Fruit fly (Drosophila melanogaster) whole organism, wandering third instar larva: Measurements from ENCODE around the gene GABPI.

Experiments
- CG32264 ChIP-seq: fragments of 200-800 bp; sonication (Bioruptor generic); optimal IDR thresholded peaks from 2 replicates; lab custom pipeline; 2016; ENCODE audit warnings: missing biosample characterization, missing genetic modification characterization
- CrebA ChIP-seq: fragments of 200-800 bp; sonication (Bioruptor generic); optimal IDR thresholded peaks from 2 replicates; lab custom pipeline; 2016; ENCODE audit warnings: missing biosample characterization, mild to moderate bottlenecking, missing genetic modification characterization, borderline replicate concordance
- Dif ChIP-seq: fragments of 200-275, 200-300 bp; sonication (Bioruptor generic); optimal IDR thresholded peaks from 2 replicates; lab custom pipeline; 2018; ENCODE audit warnings: missing biosample characterization, missing genetic modification characterization; ENCODE audit not compliant: partially characterized antibody
- GATAd ChIP-seq: sonication (Bioruptor generic); optimal IDR thresholded peaks from 2 replicates; lab custom pipeline; 2016; ENCODE audit warnings: missing biosample characterization, missing genetic modification characterization
- Hr83 ChIP-seq: fragments of 200-300 bp; sonication (Bioruptor generic); optimal IDR thresholded peaks from 2 replicates; lab custom pipeline; 2016; ENCODE audit warnings: missing biosample characterization, mild to moderate bottlenecking, missing genetic modification characterization, moderate library complexity; ENCODE audit not compliant: poor library complexity, severe bottlenecking
- Jra ChIP-seq: sonication (Bioruptor generic); optimal IDR thresholded peaks from 2 replicates; lab custom pipeline; 2016; ENCODE audit warnings: missing biosample characterization, missing genetic modification characterization
- Myc ChIP-seq: fragments of >200 bp; optimal IDR thresholded peaks from 2 replicates; lab custom pipeline; 2017
- Sp1 ChIP-seq: fragments of 200-800 bp; sonication (Bioruptor generic); optimal IDR thresholded peaks from 3 replicates; lab custom pipeline; 2019; ENCODE audit warnings: missing biosample characterization, mild to moderate bottlenecking, missing genetic modification characterization, moderate library complexity
- Vsx2 ChIP-seq: fragments of 200-300, 225-300 bp; sonication (Bioruptor generic); optimal IDR thresholded peaks from 2 replicates; lab custom pipeline; 2018; ENCODE audit warnings: missing biosample characterization, missing genetic modification characterization; ENCODE audit not compliant: partially characterized antibody
- br ChIP-seq: fragments of 200-800 bp; sonication (Bioruptor generic); optimal IDR thresholded peaks from 2 replicates; lab custom pipeline; 2016; ENCODE audit warnings: missing biosample characterization, missing genetic modification characterization
- dsf ChIP-seq: sonication (Bioruptor generic); optimal IDR thresholded peaks from 2 replicates; lab custom pipeline; 2016; ENCODE audit warnings: missing biosample characterization, missing genetic modification characterization, borderline replicate concordance
- ey ChIP-seq: fragments of 200-800 bp; sonication (Bioruptor generic); optimal IDR thresholded peaks from 2 replicates; lab custom pipeline; 2016; ENCODE audit warnings: missing biosample characterization, missing genetic modification characterization
- foxo ChIP-seq, 2 experiments: fragments of 200-800 bp; sonication (Bioruptor generic); optimal IDR thresholded peaks; 2 replicates in 1 of 2; 3 replicates in 1 of 2; lab custom pipeline; 2016 to 2017; ENCODE audit warnings: missing biosample characterization in 2 of 2, missing genetic modification characterization in 2 of 2
- fru ChIP-seq: fragments of 200-800 bp; sonication (Bioruptor generic); optimal IDR thresholded peaks from 3 replicates; lab custom pipeline; 2016; ENCODE audit warnings: missing biosample characterization, mild to moderate bottlenecking, missing genetic modification characterization
- h ChIP-seq: fragments of 200-800 bp; sonication (Bioruptor generic); optimal IDR thresholded peaks from 3 replicates; lab custom pipeline; 2016; ENCODE audit warnings: missing biosample characterization, mild to moderate bottlenecking, missing genetic modification characterization
- jim ChIP-seq: fragments of 175-275, 200-325 bp; sonication (Bioruptor generic); optimal IDR thresholded peaks from 2 replicates; lab custom pipeline; 2016; ENCODE audit warnings: missing biosample characterization, mild to moderate bottlenecking, missing genetic modification characterization
- rgr ChIP-seq: fragments of 200-800 bp; sonication (Bioruptor generic); optimal IDR thresholded peaks from 3 replicates; lab custom pipeline; 2016; ENCODE audit warnings: missing biosample characterization, mild to moderate bottlenecking, missing genetic modification characterization
- sage ChIP-seq: fragments of 200-800 bp; sonication (Bioruptor generic); optimal IDR thresholded peaks from 2 replicates; lab custom pipeline; 2016; ENCODE audit warnings: missing biosample characterization, mild to moderate bottlenecking, missing genetic modification characterization
- tai ChIP-seq: sonication (Bioruptor generic); optimal IDR thresholded peaks from 2 replicates; lab custom pipeline; 2016; ENCODE audit warnings: missing biosample characterization, missing genetic modification characterization
- woc ChIP-seq: sonication (Bioruptor generic); optimal IDR thresholded peaks from 2 replicates; lab custom pipeline; 2016; ENCODE audit warnings: missing biosample characterization, mild to moderate bottlenecking, missing genetic modification characterization

GABPI gene

DNA sequence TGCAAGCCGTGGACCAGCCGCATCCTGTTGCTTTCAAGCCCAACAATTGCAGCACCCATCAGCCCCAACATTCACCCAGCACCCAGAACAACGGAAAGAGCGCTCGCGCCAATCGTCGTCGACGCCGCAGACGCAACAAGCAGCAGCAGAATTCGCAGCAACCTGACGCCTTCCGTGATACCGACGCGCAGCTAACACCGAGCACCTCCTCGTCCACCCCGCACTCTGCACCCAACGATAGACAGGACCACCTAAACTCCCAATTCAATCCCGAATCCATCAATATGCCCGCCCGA, 29.2 kb downstream of the GABPI start:
- no peak for TF ChIP-seq Jra (GFP tag; lab: Kevin White, UChicago)
- no peak for TF ChIP-seq Sp1 (GFP tag; lab: Kevin White, UChicago)
- no peak for TF ChIP-seq woc
- no peak for TF ChIP-seq fru (GFP tag; lab: Kevin White, UChicago)
- TF ChIP-seq dsf (GFP tag; lab: Kevin White, UChicago), result no peak
- no peak for TF ChIP-seq rgr (GFP tag; lab: Kevin White, UChicago)
- no peak for TF ChIP-seq Vsx2 (GFP tag; lab: Kevin White, UChicago)
- no peak for TF ChIP-seq tai (GFP tag; lab: Kevin White, UChicago)
- TF ChIP-seq CG32264 (GFP tag; lab: Kevin White, UChicago), result no peak
- no peak for TF ChIP-seq Myc
- no peak for TF ChIP-seq sage
- TF ChIP-seq CrebA (GFP tag; lab: Kevin White, UChicago), result no peak
- TF ChIP-seq ey (GFP tag; lab: Kevin White, UChicago), result no peak
- no peak for TF ChIP-seq Dif (GFP tag; lab: Kevin White, UChicago)
- TF ChIP-seq foxo (GFP tag; optimal IDR thresholded peaks at IDR 0.05; lab: Kevin White, UChicago), result no peak
- TF ChIP-seq h (GFP tag; lab: Kevin White, UChicago), result no peak
- TF ChIP-seq jim, result no peak
- TF ChIP-seq, all 38 proteins: peak for 0

DNA sequence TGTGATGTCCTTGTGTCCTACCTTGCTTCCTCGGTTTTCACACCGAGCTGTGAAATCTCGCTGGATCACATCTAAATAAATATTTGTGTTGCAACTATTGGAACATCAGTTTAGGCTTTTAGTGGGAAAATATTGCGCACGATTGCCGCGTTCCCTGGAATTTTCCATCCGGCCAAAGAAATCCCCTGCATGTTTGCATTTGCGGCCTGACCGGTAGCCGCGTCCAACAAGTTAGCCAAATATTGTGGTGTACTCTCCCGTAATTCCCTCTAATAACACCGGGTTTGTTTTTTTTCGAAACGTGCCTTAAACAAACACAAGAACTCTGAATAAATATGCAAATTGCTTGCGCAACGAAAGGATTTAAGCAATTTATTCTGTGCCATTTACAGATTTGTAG, 48.4 kb downstream of the GABPI start:
- TF ChIP-seq foxo (GFP tag; optimal IDR thresholded peaks at IDR 0.05; lab: Kevin White, UChicago) (no peak), Hr83 (GFP tag; lab: Kevin White, UChicago) (no peak), GATAd (GFP tag; lab: Kevin White, UChicago) (no peak), sage (no peak), ey (GFP tag; lab: Kevin White, UChicago) (no peak), Sp1 (GFP tag; lab: Kevin White, UChicago) (no peak), br (GFP tag; lab: Kevin White, UChicago) (no peak), dsf (GFP tag; lab: Kevin White, UChicago) (no peak), fru (GFP tag; lab: Kevin White, UChicago) (no peak)
